Fruit fly (Drosophila melanogaster) whole organism, pupa: ENCODE data around the gene ZnT63C.

ENCODE experiments used
- CG12605 ChIP-seq: fragments of 200-800 bp; sonication (Bioruptor generic); IDR thresholded peaks from 2 replicates; pipeline ENCODE4 v1.3.6; 2022; ENCODE audit warnings: missing biosample characterization, missing genetic modification characterization
- CG17806 ChIP-seq: fragments of 200-800 bp; sonication (Bioruptor generic); optimal IDR thresholded peaks from 2 replicates; lab custom pipeline; 2018; ENCODE audit warnings: missing biosample characterization, mild to moderate bottlenecking, missing genetic modification characterization, moderate library complexity
- Pif1A ChIP-seq: fragments of 200-800 bp; sonication (Bioruptor generic); optimal IDR thresholded peaks from 3 replicates; lab custom pipeline; 2016; ENCODE audit warnings: missing biosample characterization, missing genetic modification characterization

- no peak for TF ChIP-seq CG12605 (GFP tag; lab: Robert Waterston, UW)
- no peak for TF ChIP-seq Pif1A (GFP tag; lab: Kevin White, UChicago)
- TF ChIP-seq CG17806 (tag; lab: Kevin White, UChicago): no peak
These were observed 4.1 kb downstream of the ZnT63C start for dm6 chr3L:3307593-3307992.
